Worm (Caenorhabditis elegans): Measurements from ENCODE around the gene snf-5.

ce11 chrII:12897361-12897760 lies 31.8 kb upstream of the snf-5 start:
- no peak for TF ChIP-seq him-1 (tag; optimal IDR thresholded peaks at IDR 0.05)
- no peak for TF ChIP-seq W03F9.2 (tag; optimal IDR thresholded peaks at IDR 0.05)
